Worm (Caenorhabditis elegans) whole organism, L4/young adult: Measurements from ENCODE around the gene F56D6.21.

Source experiments
- W03F9.2 ChIP-seq: fragments of 150-350 bp; optimal IDR thresholded peaks from 2 replicates; lab custom pipeline; 2014; ENCODE audit warnings: missing biosample characterization, missing genetic modification characterization
- dao-5 ChIP-seq: sonication (generic microtip); optimal IDR thresholded peaks from 2 replicates; lab custom pipeline; 2016; ENCODE audit warnings: missing genotype, missing genetic modification characterization, moderate library complexity, missing compliant biosample characterization
- him-1 ChIP-seq: sonication (generic microtip); optimal IDR thresholded peaks from 2 replicates; lab custom pipeline; 2016; ENCODE audit warnings: missing genotype, missing genetic modification reagents, missing genetic modification characterization, missing compliant biosample characterization

F56D6.21 gene

DNA sequence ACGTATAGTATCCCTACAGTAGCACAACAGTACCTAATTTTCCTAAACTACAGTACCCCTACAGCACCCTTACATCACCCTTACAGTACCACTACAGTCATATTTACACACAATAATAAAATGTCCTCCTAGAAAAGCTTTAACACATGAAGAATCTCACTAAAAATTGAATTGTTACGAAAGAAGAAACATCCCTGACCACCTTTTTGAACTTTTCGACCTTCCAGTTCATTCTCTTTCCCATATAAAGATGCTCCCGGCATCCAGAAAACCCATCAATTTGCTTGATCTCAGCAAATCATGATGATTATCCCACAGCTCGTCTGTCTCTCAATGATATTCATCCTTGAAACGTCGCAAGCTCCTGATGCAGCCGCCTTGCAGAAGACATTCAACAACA, at the start of gene F56D6.21:
TSS of gene F56D6.21 (plus strand) at position 301 of the 400 bp plus-strand sequence.
- no peak for TF ChIP-seq dao-5
- no peak for TF ChIP-seq him-1 (tag; lab: Kevin White, UChicago)
- no peak for TF ChIP-seq W03F9.2 (tag; lab: Kevin White, UChicago)

DNA sequence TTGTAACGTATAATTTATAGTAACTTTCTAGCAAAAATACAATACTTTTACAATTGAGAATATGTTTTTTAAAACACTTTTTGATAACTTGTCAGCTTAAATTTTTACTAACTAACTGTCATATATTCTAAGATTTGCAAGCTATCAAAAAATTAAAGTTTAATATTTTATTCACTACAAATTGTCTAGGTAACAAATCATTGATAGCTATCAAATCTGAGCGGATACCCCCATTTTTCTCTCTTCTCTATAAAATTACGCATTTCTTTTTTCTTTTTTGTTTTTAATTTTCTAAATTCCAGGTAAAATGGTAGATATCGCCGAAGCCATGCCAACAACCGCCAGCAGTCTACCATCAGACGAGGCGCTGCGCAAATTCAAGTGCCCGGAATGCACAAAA, 49.2 kb upstream of the F56D6.21 start, which contains the start of gene zag-1:
TSS of gene zag-1 (plus strand) at position 301 of the 400 bp plus-strand sequence.
- TF ChIP-seq W03F9.2 (tag; lab: Kevin White, UChicago) = no peak
- no peak for TF ChIP-seq dao-5
- no peak for TF ChIP-seq him-1 (tag; lab: Kevin White, UChicago)

DNA sequence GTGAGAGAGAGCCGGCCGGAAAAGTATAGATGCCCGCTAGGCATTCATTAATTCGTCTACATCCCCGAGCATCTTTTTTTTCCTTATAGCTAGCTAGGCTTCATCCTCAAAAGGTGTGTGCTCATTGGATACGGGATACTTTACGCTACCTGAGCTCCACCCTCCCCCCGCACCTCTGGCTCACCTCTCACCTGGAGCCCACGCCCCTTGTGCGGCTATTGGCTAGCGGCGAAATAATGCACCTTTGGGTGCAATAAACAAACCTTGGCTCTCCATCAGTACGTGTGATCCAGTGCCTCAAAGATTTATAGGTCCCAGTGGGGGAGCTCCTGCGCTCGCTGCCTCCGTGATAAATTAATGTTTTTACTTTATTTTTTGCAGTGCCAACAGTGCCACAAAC, 48.5 kb upstream of the F56D6.21 start:
- TF ChIP-seq dao-5 = no peak
- no peak for TF ChIP-seq him-1 (tag; lab: Kevin White, UChicago)
- TF ChIP-seq W03F9.2 (tag; lab: Kevin White, UChicago) = no peak

DNA sequence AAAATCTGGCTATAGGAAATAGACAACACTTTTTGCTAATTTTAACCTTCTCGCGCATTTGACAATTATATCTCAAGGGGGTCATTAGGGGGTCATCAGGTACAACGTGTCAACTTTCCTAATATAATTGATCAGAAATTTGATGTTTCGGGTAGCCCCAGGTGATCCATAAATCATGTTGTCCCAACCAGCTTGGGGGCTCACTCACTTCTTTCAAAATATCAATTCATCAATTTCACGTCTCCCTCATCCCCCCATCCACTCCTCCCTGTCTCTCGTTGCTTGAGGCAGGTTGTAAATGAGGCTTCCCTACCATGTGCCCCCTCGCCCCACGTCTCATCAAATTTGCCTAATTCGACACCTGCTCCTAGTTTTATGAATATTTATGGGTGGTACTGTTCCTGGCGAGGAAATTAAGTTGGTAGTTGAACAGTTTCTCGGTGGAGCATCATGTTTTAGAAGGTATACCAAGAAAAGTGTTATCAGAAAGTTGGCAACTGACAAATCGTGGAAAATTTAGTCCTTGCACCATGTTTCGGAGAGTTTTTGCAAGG, 46.6 kb upstream of the F56D6.21 start:
- TF ChIP-seq him-1 (tag; lab: Kevin White, UChicago) (no peak), W03F9.2 (tag; lab: Kevin White, UChicago) (no peak), dao-5 (no peak)

DNA sequence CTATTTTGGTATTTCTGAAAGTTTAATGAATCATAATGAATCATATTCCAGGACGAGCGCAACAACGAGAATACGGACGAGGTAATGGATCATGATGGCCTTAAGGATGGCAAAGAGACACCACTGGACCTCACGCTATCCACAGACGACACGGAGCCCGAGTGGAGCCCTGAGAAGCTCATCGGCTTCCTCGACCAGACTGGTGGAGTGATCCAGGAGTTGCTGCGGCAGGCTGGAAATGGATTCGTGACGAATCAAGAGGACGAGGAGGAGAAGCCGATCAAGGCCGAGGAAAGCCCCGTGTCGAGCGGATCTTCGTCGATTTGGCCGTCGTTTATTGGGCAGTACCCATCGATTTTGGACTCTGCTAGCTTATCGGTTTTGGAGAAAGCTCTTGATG, 45.2 kb upstream of the F56D6.21 start:
- TF ChIP-seq him-1 (tag; lab: Kevin White, UChicago) = no peak
- TF ChIP-seq dao-5 = no peak
- TF ChIP-seq W03F9.2 (tag; lab: Kevin White, UChicago) = no peak

DNA sequence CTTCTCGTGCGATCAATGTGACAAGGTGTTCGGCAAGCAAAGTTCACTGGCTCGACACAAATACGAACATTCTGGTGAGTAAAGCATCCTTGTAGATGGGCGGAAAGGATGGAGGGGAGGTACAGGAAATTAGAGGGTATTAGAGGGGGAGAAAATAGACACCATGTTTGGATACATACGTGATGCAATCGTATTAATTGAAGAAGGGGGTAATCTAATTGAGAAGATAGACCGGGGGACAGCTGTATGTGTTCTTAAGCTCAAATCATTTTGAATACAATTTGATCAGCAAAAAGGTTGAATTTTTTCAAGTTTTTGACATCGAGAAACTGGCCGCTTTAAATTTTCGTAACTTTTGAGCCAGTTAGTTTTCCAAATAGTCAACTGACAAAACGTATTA, 44.3 kb upstream of the F56D6.21 start:
- TF ChIP-seq him-1 (tag; lab: Kevin White, UChicago) (no peak), dao-5 (no peak), W03F9.2 (tag; lab: Kevin White, UChicago) (no peak)

DNA sequence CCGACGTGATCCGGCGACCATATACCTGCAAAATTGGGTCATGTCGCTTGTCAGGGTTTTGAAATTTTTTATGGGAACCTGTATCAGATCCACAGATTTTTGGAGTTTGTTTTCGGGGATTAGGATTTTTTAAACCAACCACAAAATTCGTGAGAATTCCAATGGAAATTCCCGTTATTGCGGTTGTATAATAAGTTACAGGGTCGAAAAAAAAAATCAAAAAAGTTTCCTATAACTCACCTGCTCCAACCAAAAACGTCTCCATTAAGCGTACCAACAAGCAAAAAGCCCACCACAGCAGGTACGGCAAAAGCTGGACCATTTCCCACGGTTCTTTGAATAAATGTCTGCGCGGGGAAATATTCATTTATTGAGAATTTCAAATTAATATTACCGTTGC, 41.8 kb upstream of the F56D6.21 start:
- no peak for TF ChIP-seq dao-5
- no peak for TF ChIP-seq him-1 (tag; lab: Kevin White, UChicago)
- no peak for TF ChIP-seq W03F9.2 (tag; lab: Kevin White, UChicago)

DNA sequence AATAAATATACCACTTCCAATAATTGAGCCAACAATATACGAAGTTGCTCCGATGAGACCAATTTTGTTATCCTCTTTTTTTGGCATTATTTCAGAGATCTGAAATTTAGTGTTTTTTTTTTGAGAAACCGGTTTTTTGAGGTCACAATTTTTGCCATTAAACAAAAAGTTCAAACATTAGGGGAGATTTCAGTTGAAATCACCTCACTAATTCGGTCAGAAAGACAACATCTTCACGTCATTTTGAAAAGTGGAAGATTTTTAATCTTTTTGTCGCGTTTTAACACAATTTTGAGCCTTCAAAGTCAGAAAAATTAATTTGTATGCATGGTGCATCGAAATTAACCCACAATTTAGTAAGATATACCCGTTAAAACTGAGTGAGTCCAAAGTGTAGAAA, 39.8 kb upstream of the F56D6.21 start, which contains the start of gene aat-8:
TSS of gene aat-8 (minus strand) at position 101 of the 400 bp plus-strand sequence.
- no peak for TF ChIP-seq dao-5

DNA sequence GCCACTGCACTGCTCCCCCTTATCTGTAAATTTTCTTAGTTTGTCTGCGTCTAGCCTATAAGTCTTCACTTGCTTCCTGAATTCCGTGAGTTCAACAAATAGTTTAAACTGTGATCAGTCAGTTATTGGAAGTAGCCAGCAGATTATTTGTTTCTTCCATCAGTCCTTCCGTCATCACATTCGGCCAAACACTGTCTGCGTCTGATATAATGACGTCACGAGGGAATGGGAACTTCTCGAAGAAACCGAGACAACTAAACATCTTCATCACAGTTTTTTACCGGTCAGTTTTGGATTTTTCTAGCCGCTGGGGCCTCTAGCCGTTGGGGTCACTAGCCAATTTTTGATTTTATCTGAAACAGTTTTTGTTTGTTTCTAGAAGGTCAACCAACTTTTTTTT, 38.7 kb upstream of the F56D6.21 start:
- no peak for TF ChIP-seq W03F9.2 (tag; lab: Kevin White, UChicago)
- TF ChIP-seq him-1 (tag; lab: Kevin White, UChicago) = no peak
- no peak for TF ChIP-seq dao-5

DNA sequence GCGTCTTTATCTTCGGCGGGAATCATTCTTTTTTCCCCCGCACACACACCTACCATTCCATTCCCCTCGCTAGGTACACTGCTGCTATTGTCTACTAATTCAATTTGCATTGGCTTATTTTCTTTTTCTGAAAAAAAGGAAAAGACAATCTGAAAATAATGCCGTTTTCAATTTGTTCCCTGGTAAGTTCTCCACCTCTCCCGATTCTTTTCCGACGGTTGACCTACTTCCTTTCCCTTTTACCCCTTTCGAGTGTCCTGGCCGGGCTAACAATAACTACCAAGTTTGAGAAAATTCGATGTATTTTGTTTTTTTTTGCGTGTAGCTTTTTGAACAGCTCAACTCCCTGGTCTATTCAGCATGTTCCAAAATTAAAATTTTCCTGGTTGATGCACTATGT, 37.5 kb upstream of the F56D6.21 start, which contains the start of gene F37C4.4:
TSS of gene F37C4.4 (plus strand) at position 58 of the 400 bp plus-strand sequence.
- TF ChIP-seq W03F9.2 (tag; lab: Kevin White, UChicago) (no peak), him-1 (tag; lab: Kevin White, UChicago) (no peak), dao-5 (no peak)

DNA sequence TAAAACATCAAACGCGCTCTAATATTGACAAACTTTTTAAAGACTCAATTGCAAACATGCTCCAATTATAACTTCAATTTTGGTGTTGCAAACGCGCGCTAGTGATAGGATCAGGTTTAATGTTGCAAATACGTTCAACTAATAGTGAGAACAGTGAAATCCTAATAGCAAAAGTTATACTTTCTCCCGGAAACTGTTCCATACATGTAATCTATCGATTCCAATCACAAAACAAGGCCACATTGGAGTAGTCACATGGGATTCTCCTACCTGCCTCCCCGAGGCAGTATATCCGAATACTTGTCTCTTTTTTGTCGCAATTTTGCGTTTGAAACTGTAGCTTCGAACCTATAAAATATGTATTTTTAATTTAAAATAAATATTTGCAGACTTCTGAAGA, 34.8 kb upstream of the F56D6.21 start:
- TF ChIP-seq dao-5 (no peak), him-1 (tag; lab: Kevin White, UChicago) (no peak), W03F9.2 (tag; lab: Kevin White, UChicago) (no peak)

DNA sequence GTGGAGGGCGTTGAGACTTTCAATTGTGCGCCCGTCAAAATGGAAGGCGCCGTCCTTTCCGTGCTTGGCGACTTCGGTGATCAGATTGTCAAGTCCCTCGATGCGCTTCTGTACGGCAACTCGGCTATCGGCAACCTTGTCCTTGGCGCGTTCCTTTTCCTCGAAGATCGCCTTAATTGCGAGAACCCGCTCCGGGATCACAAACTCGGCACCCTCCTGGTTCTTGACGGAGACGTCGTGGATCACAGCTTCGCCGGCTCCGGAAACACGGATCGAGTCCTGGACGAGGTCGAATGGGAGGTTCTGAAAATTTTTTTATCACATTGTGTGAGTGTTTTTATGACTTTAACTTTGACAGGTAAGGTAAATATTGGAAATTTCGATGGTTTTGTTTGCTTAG, 31.5 kb upstream of the F56D6.21 start:
- TF ChIP-seq dao-5 (no peak), him-1 (tag; lab: Kevin White, UChicago) (no peak), W03F9.2 (tag; lab: Kevin White, UChicago) (no peak)

DNA sequence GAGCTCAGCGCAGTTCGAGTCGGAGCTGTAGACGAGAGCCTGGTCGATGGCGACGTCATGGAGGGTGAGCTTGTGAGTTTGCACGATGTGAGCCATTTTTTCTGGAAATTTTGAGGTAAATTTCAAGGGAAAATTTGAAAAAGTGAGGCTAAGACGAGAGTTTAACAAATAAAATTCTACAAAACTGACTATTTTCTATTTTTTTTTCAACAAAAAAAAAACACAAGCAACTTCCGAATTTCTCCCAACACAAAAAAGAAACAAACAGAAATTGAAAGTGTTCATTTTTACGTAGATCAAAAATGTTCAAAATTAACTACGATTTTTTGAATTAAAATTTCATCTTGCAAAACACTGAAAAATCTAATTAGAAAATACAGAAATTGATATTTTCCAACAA, 31.0 kb upstream of the F56D6.21 start, which contains the start of gene F37C4.5:
TSS of gene F37C4.5 (minus strand) at position 101 of the 400 bp plus-strand sequence.
- TF ChIP-seq dao-5 = no peak
- TF ChIP-seq W03F9.2 (tag; lab: Kevin White, UChicago) = no peak
- TF ChIP-seq him-1 (tag; lab: Kevin White, UChicago) = no peak

DNA sequence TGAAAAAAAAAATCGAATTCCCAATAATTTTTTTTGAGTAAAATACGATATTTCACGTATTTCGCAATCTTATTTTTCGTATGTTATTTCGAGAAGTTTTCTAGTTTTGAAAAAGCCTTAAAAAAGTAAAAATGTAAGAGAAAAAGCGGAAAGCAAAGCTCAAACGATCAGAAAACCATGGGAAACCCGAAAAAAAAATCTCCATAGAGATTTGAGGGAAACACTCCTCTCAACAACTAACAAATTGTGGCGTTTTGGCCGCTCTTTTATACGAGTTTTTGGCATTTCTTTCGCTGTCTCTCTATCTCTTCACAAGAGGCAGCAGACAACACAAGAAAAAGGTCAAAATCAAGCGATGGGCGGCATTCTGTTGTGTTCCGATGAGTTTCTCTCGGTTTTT, 30.3 kb upstream of the F56D6.21 start:
- TF ChIP-seq him-1 (tag; lab: Kevin White, UChicago) = no peak
- no peak for TF ChIP-seq W03F9.2 (tag; lab: Kevin White, UChicago)
- no peak for TF ChIP-seq dao-5

DNA sequence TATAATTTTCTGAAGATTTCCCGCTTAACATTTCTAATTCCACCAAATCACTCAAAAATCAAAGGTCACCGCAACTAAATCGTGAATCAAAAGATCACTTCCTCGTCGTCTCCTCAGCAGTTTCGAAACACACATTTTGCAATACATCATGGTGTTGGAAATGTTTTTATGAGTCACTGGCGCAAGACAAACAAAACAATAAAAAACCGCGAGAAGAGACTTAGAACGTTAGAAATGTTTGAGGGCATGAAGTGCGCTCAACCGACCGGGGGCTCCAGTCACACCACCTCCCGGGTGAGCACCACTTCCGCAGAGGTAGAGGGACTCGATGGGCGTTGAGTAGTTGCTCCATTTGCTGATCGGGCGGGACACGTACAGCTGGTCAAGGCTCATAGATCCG, 29.5 kb upstream of the F56D6.21 start:
- TF ChIP-seq him-1 (tag; lab: Kevin White, UChicago) (no peak), W03F9.2 (tag; lab: Kevin White, UChicago) (no peak), dao-5 (no peak)
